Fruit fly (Drosophila melanogaster) whole organism, embryonic: ENCODE measurements around the gene CG5892.

Experiments
- CG12769 ChIP-seq: fragments of 200-800 bp; sonication (Bioruptor generic); optimal IDR thresholded peaks from 2 replicates; lab custom pipeline; 2019; ENCODE audit warnings: missing biosample characterization, mild to moderate bottlenecking, missing genetic modification characterization, moderate library complexity
- CG7987 ChIP-seq: fragments of 200-800 bp; sonication (Bioruptor generic); optimal IDR thresholded peaks from 2 replicates; lab custom pipeline; 2018; ENCODE audit warnings: missing biosample characterization, mild to moderate bottlenecking, missing genetic modification characterization, moderate library complexity
- Dek ChIP-seq: fragments of 200-800 bp; sonication (Bioruptor generic); optimal IDR thresholded peaks from 3 replicates; lab custom pipeline; 2019; ENCODE audit warnings: missing biosample characterization, mild to moderate bottlenecking, missing genetic modification characterization, moderate library complexity
- HHEX ChIP-seq: fragments of 200-800 bp; sonication (Bioruptor generic); optimal IDR thresholded peaks from 3 replicates; lab custom pipeline; 2017; ENCODE audit warnings: missing biosample characterization, mild to moderate bottlenecking, missing genetic modification characterization, missing genetic modification reagents
- Sox100B ChIP-seq: fragments of 200-800 bp; sonication (Bioruptor generic); optimal IDR thresholded peaks from 3 replicates; lab custom pipeline; 2018; ENCODE audit warnings: missing biosample characterization, mild to moderate bottlenecking, missing genetic modification characterization
- dmrt11E ChIP-seq: fragments of 200-800 bp; sonication (Bioruptor generic); optimal IDR thresholded peaks from 3 replicates; lab custom pipeline; 2018; ENCODE audit warnings: missing biosample characterization, mild to moderate bottlenecking, missing genetic modification characterization, moderate library complexity
- lola ChIP-seq, 3 experiments: fragments of >200 bp in 2 of 3; fragments of 200-800 bp in 1 of 3; sonication (Bioruptor generic) in 1 of 3; optimal IDR thresholded peaks; 2 replicates each; lab custom pipeline; 2017 to 2019; ENCODE audit warnings: missing biosample characterization in 3 of 3, missing genetic modification characterization in 3 of 3, mild to moderate bottlenecking in 1 of 3, moderate library complexity in 1 of 3

- TF ChIP-seq lola (GFP tag; optimal IDR thresholded peaks at IDR 0.05; lab: Kevin White, UChicago) (no peak), Dek (tag; lab: Kevin White, UChicago) (no peak), dmrt11E (tag; lab: Kevin White, UChicago) (no peak), CG12769 (tag; lab: Kevin White, UChicago) (no peak), CG7987 (GFP tag; lab: Kevin White, UChicago) (no peak), Sox100B (GFP tag; lab: Kevin White, UChicago) (no peak), HHEX (GFP tag; lab: Kevin White, UChicago) (no peak)
Measured at dm6 chr3R:21237099-21237498, 5.3 kb upstream of the CG5892 start, which contains the start of gene e.
